Worm (Caenorhabditis elegans): Measurements from ENCODE around the gene C07C7.1.
"Not testable (repeated sequence)": the region's sequence is repeated elsewhere in the genome, so short reads cannot be mapped to it uniquely, and the experiment has no call there.

Gene C07C7.1

ce11 chrIV:9196023-9196636 is 11.5 kb downstream of the C07C7.1 start (continued):
- not testable (repeated sequence) for TF ChIP-seq snpc-4 (GFP tag; optimal IDR thresholded peaks at IDR 0.05)
- TF ChIP-seq snpc-4 (tag; optimal IDR thresholded peaks at IDR 0.05) = peak in 2 of 4 experiments; percentile 71
- peak; percentile 97 for TF ChIP-seq Y56A3A.18 (GFP tag; IDR thresholded peaks at IDR 0.05)
- TF ChIP-seq aptf-2 (GFP tag; conservative IDR thresholded peaks at IDR 0.05) = peak; percentile 96
- TF ChIP-seq rec-8 (tag; optimal IDR thresholded peaks at IDR 0.05) = peak in 1 of 2 experiments; percentile 32
- peak; percentile 86 for TF ChIP-seq tlf-1 (GFP tag; optimal IDR thresholded peaks at IDR 0.05)
- TF ChIP-seq ekl-4 (GFP tag; IDR thresholded peaks at IDR 0.05) = peak; percentile 99
- peak; percentile 99 for TF ChIP-seq Y53G8AR.9 (GFP tag; conservative IDR thresholded peaks at IDR 0.05)
- TF ChIP-seq xnd-1 (tag; optimal IDR thresholded peaks at IDR 0.05) = peak; percentile 86
- TF ChIP-seq D2030.7 (GFP tag; IDR thresholded peaks at IDR 0.05) = peak; percentile 100
- peak; percentile 99 for TF ChIP-seq nfyb-1 (GFP tag; IDR thresholded peaks at IDR 0.05)
- peak; percentile 46 for TF ChIP-seq athp-1 (tag; optimal IDR thresholded peaks at IDR 0.05)
- peak; percentile 13 for TF ChIP-seq attf-5 (GFP tag; optimal IDR thresholded peaks at IDR 0.05)
- peak; percentile 82 for TF ChIP-seq egrh-3 (GFP tag; IDR thresholded peaks at IDR 0.05)
- 0 out of 2 replicates have a peak, but pooled peaks have one; percentile 35 for TF ChIP-seq B0336.3 (GFP tag; IDR thresholded peaks at IDR 0.05)
- peak; percentile 96 for TF ChIP-seq hsf-1 (GFP tag; IDR thresholded peaks at IDR 0.05)
- peak; percentile 97 for TF ChIP-seq lir-1 (GFP tag; conservative IDR thresholded peaks at IDR 0.05)
- TF ChIP-seq efl-1 (GFP tag; optimal IDR thresholded peaks at IDR 0.05) = peak; percentile 39
- TF ChIP-seq hmg-1.2 (GFP tag; IDR thresholded peaks at IDR 0.05) = peak; percentile 100
- TF ChIP-seq snpc-3.4 (tag; optimal IDR thresholded peaks at IDR 0.05) = peak; percentile 53
- peak; percentile 28 for TF ChIP-seq F49E8.2 (tag; optimal IDR thresholded peaks at IDR 0.05; ENCODE audit: insufficient read depth)
- TF ChIP-seq madf-6 (GFP tag; IDR thresholded peaks at IDR 0.05) = peak; percentile 100
- peak; percentile 97 for TF ChIP-seq egl-44 (GFP tag; IDR thresholded peaks at IDR 0.05)
- TF ChIP-seq ceh-100 (GFP tag; IDR thresholded peaks at IDR 0.05) = peak; percentile 93
- peak; percentile 99 for TF ChIP-seq pbrm-1 (GFP tag; IDR thresholded peaks at IDR 0.05)
- TF ChIP-seq ztf-28 (GFP tag; IDR thresholded peaks at IDR 0.05) = peak; percentile 99
- peak; percentile 95 for TF ChIP-seq Y53F4B.3 (GFP tag; IDR thresholded peaks at IDR 0.05)
- peak; percentile 98 for TF ChIP-seq madf-8 (GFP tag; conservative IDR thresholded peaks at IDR 0.05)
- peak; percentile 62 for TF ChIP-seq tbp1 (GFP tag; optimal IDR thresholded peaks at IDR 0.05)
- TF ChIP-seq ztf-6 (GFP tag; IDR thresholded peaks at IDR 0.05) = peak; percentile 93
- peak; percentile 98 for TF ChIP-seq lin-26 (GFP tag; IDR thresholded peaks at IDR 0.05)
- TF ChIP-seq sea-2 (GFP tag; IDR thresholded peaks at IDR 0.05) = peak; percentile 98
- peak; percentile 56 for TF ChIP-seq unc-130 (GFP tag; optimal IDR thresholded peaks at IDR 0.05)
- TF ChIP-seq C06A6.2 (GFP tag; conservative IDR thresholded peaks at IDR 0.05) = peak; percentile 92

ce11 chrIV:9196755-9197154 is 12.1 kb downstream of the C07C7.1 start:
- peak; percentile 93 for TF ChIP-seq zfh-2 (GFP tag; conservative IDR thresholded peaks at IDR 0.05)
- no peak for TF ChIP-seq mes-4 (tag; optimal IDR thresholded peaks at IDR 0.05)
- TF ChIP-seq die-1 (tag; optimal IDR thresholded peaks at IDR 0.05) = no peak
- TF ChIP-seq F55B11.4 (tag; optimal IDR thresholded peaks at IDR 0.05; ENCODE audit: borderline replicate concordance, insufficient read depth) = no peak
- 0 out of 2 replicates have a peak, but pooled peaks have one; percentile 7 for TF ChIP-seq Y95B8A.8 (GFP tag; IDR thresholded peaks at IDR 0.05)
- TF ChIP-seq mxl-1 (tag; optimal IDR thresholded peaks at IDR 0.05) = no peak
- no peak for TF ChIP-seq ama-1 (optimal IDR thresholded peaks at IDR 0.05)
- no peak for TF ChIP-seq ama-1 (GFP tag; optimal IDR thresholded peaks at IDR 0.05)
- peak; percentile 53; the same call in 1 of the 2 replicates for TF ChIP-seq pbrm-1 (GFP tag; IDR thresholded peaks at IDR 0.05)
- TF ChIP-seq B0261.1 (tag; optimal IDR thresholded peaks at IDR 0.05) = no peak
- no peak for TF ChIP-seq attf-3 (GFP tag; conservative IDR thresholded peaks at IDR 0.05)
- no peak for TF ChIP-seq Y53G8AR.9 (GFP tag; conservative IDR thresholded peaks at IDR 0.05)
- no peak for TF ChIP-seq madf-8 (GFP tag; conservative IDR thresholded peaks at IDR 0.05)
- no peak for TF ChIP-seq ztf-3 (GFP tag; optimal IDR thresholded peaks at IDR 0.05)
- no peak for TF ChIP-seq ets-4 (GFP tag; optimal IDR thresholded peaks at IDR 0.05)
- TF ChIP-seq ztf-26 (tag; optimal IDR thresholded peaks at IDR 0.05) = no peak
- no peak for TF ChIP-seq F23B12.7 (tag; optimal IDR thresholded peaks at IDR 0.05; ENCODE audit: insufficient read depth)
- TF ChIP-seq nhr-179 (tag; optimal IDR thresholded peaks at IDR 0.05) = no peak
- no peak for TF ChIP-seq lin-26 (GFP tag; IDR thresholded peaks at IDR 0.05)
